Worm (Caenorhabditis elegans): ENCODE data around the gene C25A8.2.

- TF ChIP-seq lin-39 (tag; optimal IDR thresholded peaks at IDR 0.05) (no peak), nhr-77 (tag; optimal IDR thresholded peaks at IDR 0.05) (no peak), ama-1 (optimal IDR thresholded peaks at IDR 0.05) (no peak)
Measured at ce11 chrIV:7017123-7017674, 7.6 kb downstream of the C25A8.2 start, which contains the start of gene gldi-4.
